Worm (Caenorhabditis elegans): ENCODE measurements around the gene cyp-13A7.

- TF ChIP-seq aly-2 (tag; optimal IDR thresholded peaks at IDR 0.05) (no peak), unc-62 (GFP tag; optimal IDR thresholded peaks at IDR 0.05) (no peak), aha-1 (tag; optimal IDR thresholded peaks at IDR 0.05) (no peak), pag-3 (tag; optimal IDR thresholded peaks at IDR 0.05; ENCODE audit: borderline replicate concordance, insufficient read depth) (no peak), snpc-4 (tag; optimal IDR thresholded peaks at IDR 0.05) (no peak), alr-1 (tag; optimal IDR thresholded peaks at IDR 0.05; ENCODE audit: borderline replicate concordance) (no peak), nhr-19 (GFP tag; conservative IDR thresholded peaks at IDR 0.05) (no peak), ces-1 (GFP tag; optimal IDR thresholded peaks at IDR 0.05) (no peak), skn-1 (tag; optimal IDR thresholded peaks at IDR 0.05) (no peak), tbx-2 (tag; optimal IDR thresholded peaks at IDR 0.05) (no peak), ceh-8 (GFP tag; optimal IDR thresholded peaks at IDR 0.05) (no peak), lin-13 (GFP tag; optimal IDR thresholded peaks at IDR 0.05) (no peak), mab-9 (GFP tag; IDR thresholded peaks at IDR 0.05) (no peak), pqm-1 (tag; optimal IDR thresholded peaks at IDR 0.05) (no peak)
These were observed 27.6 kb upstream of the cyp-13A7 start, which contains the start of gene T10B9.9 for ce11 chrII:9775790-9776189.

Measured in whole organism, L1 larva.